Fruit fly (Drosophila melanogaster): ENCODE measurements around the gene KrT95D.

Gene KrT95D

dm6 chr3R:24006449-24007159, 25.0 kb downstream of the KrT95D start (continued):
- peak; percentile 37 for TF ChIP-seq Jarid2 (GFP tag; optimal IDR thresholded peaks at IDR 0.05)
- TF ChIP-seq Opbp (GFP tag; IDR thresholded peaks at IDR 0.05; ENCODE audit: partially characterized antibody), result 0 out of 3 replicates have a peak, but pooled peaks have one; percentile 16
- peak; percentile 1 for TF ChIP-seq nau (GFP tag; optimal IDR thresholded peaks at IDR 0.05)
- peak; percentile 2 for TF ChIP-seq nmo (GFP tag; optimal IDR thresholded peaks at IDR 0.05)
- TF ChIP-seq CG8290 (GFP tag; optimal IDR thresholded peaks at IDR 0.05), result no peak
- peak in 1 of 2 experiments; percentile 0 for TF ChIP-seq CG8290 (tag; optimal IDR thresholded peaks at IDR 0.05)
- peak; percentile 29; the same call in 1 of the 2 replicates for TF ChIP-seq al (GFP tag; IDR thresholded peaks at IDR 0.05)
- no peak for TF ChIP-seq Mes4 (GFP tag; optimal IDR thresholded peaks at IDR 0.05)
- TF ChIP-seq CG15514 (GFP tag; optimal IDR thresholded peaks at IDR 0.05), result peak; percentile 8
- peak; percentile 21 for TF ChIP-seq CG11504 (tag; optimal IDR thresholded peaks at IDR 0.05)
- peak; percentile 50 for TF ChIP-seq crol (GFP tag; IDR thresholded peaks at IDR 0.05)
- TF ChIP-seq Atf6 (GFP tag; IDR thresholded peaks at IDR 0.05), result 0 out of 2 replicates have a peak, but pooled peaks have one; percentile 29
- TF ChIP-seq E2f1 (GFP tag; IDR thresholded peaks at IDR 0.05), result peak; percentile 26; the same call in 1 of the 2 replicates
- peak; percentile 26 for TF ChIP-seq CG12659 (GFP tag; optimal IDR thresholded peaks at IDR 0.05)
- 0 out of 2 replicates have a peak, but pooled peaks have one; percentile 7 for TF ChIP-seq peb (GFP tag; IDR thresholded peaks at IDR 0.05)
- TF ChIP-seq CG7928 (GFP tag; optimal IDR thresholded peaks at IDR 0.05), result no peak
- TF ChIP-seq lilli (GFP tag; optimal IDR thresholded peaks at IDR 0.05), result peak; percentile 34
- TF ChIP-seq CG1603 (tag; optimal IDR thresholded peaks at IDR 0.05), result peak; percentile 5
- peak; percentile 0 for TF ChIP-seq CG17829 (tag; optimal IDR thresholded peaks at IDR 0.05)
- peak; percentile 20 for TF ChIP-seq CG31365 (tag; optimal IDR thresholded peaks at IDR 0.05)
- peak; percentile 8 for TF ChIP-seq Sox102F (GFP tag; optimal IDR thresholded peaks at IDR 0.05)
- peak; percentile 34 for TF ChIP-seq cg (GFP tag; optimal IDR thresholded peaks at IDR 0.05)

- TF ChIP-seq CG2199 (GFP tag; IDR thresholded peaks at IDR 0.05) (0 out of 3 replicates have a peak, but pooled peaks have one; percentile 18), phol (tag; optimal IDR thresholded peaks at IDR 0.05) (no peak), nom (GFP tag; optimal IDR thresholded peaks at IDR 0.05) (peak; percentile 87)
These were observed 27.7 kb downstream of the KrT95D start for dm6 chr3R:24003948-24004347.

dm6 chr3R:24001150-24001549, 30.5 kb downstream of the KrT95D start:
- TF ChIP-seq shn (GFP tag; optimal IDR thresholded peaks at IDR 0.05), result no peak
- TF ChIP-seq dm (GFP tag; optimal IDR thresholded peaks at IDR 0.05), result no peak
- no peak for TF ChIP-seq Gug (GFP tag; IDR thresholded peaks at IDR 0.05)
- TF ChIP-seq dmrt99B (tag; optimal IDR thresholded peaks at IDR 0.05), result no peak
- TF ChIP-seq CG17328 (GFP tag; IDR thresholded peaks at IDR 0.05), result no peak
- no peak for TF ChIP-seq seq (GFP tag; IDR thresholded peaks at IDR 0.05)
- TF ChIP-seq CG12942 (GFP tag; optimal IDR thresholded peaks at IDR 0.05), result no peak
- peak; percentile 29 for TF ChIP-seq Vsx1 (GFP tag; optimal IDR thresholded peaks at IDR 0.05)
- TF ChIP-seq Dfd (GFP tag; optimal IDR thresholded peaks at IDR 0.05), result no peak
- no peak for TF ChIP-seq CG10565 (GFP tag; optimal IDR thresholded peaks at IDR 0.05)
- no peak for TF ChIP-seq CG8281 (tag; optimal IDR thresholded peaks at IDR 0.05)
- TF ChIP-seq so (GFP tag; IDR thresholded peaks at IDR 0.05), result no peak
- peak in 1 of 2 experiments; percentile 10 for TF ChIP-seq Hr78 (GFP tag; optimal IDR thresholded peaks at IDR 0.05)
- TF ChIP-seq Chrac-16 (GFP tag; optimal IDR thresholded peaks at IDR 0.05), result no peak
- peak; percentile 85 for TF ChIP-seq Blimp-1 (GFP tag; optimal IDR thresholded peaks at IDR 0.05)
- no peak for TF ChIP-seq CG6791 (GFP tag; IDR thresholded peaks at IDR 0.05; ENCODE audit: partially characterized antibody)
- TF ChIP-seq twi (tag; optimal IDR thresholded peaks at IDR 0.05), result peak; percentile 72
- TF ChIP-seq CG12219 (GFP tag; optimal IDR thresholded peaks at IDR 0.05), result no peak
- TF ChIP-seq Med (GFP tag), result peak; percentile 5
- TF ChIP-seq wek (GFP tag; optimal IDR thresholded peaks at IDR 0.05), result no peak
- TF ChIP-seq CG17829 (tag; optimal IDR thresholded peaks at IDR 0.05), result no peak
- TF ChIP-seq CG11456 (GFP tag; IDR thresholded peaks at IDR 0.05), result no peak
- TF ChIP-seq kni (GFP tag; optimal IDR thresholded peaks at IDR 0.05), result peak; percentile 47

Measured in whole organism, embryonic.